Worm (Caenorhabditis elegans): ENCODE data around the gene Y73B3A.8.
"Not testable (repeated sequence)": the region's sequence is repeated elsewhere in the genome, so short reads cannot be mapped to it uniquely, and the experiment has no call there.

- not testable (repeated sequence) for TF ChIP-seq him-1, dao-5 (tag; optimal IDR thresholded peaks at IDR 0.05)
Measured at ce11 chrX:108929-109328, 32.1 kb downstream of the Y73B3A.8 start, which contains the start of gene elk-2.

Measured in whole organism, L4/young adult.